Worm (Caenorhabditis elegans) whole organism, L4 larva: ENCODE measurements around the gene C13A10.1.

Experiments used
- F10B5.3 ChIP-seq: sonication (generic microtip); optimal IDR thresholded peaks from 2 replicates; lab custom pipeline; 2016; ENCODE audit warnings: mild to moderate bottlenecking, missing genetic modification characterization, missing compliant biosample characterization
- T26A8.4 ChIP-seq: fragments of 200-800 bp; sonication (Bioruptor generic); IDR thresholded peaks from 2 replicates; pipeline ENCODE4 v1.3.6; 2022; ENCODE audit warnings: missing genetic modification characterization, missing compliant biosample characterization
- Y105C5A.15 ChIP-seq: fragments of 200-800 bp; sonication (Bioruptor generic); IDR thresholded peaks from 2 replicates; pipeline ENCODE4 v1.3.6; 2022; ENCODE audit warnings: missing genetic modification characterization, missing compliant biosample characterization
- Y48G9A.11 ChIP-seq: fragments of 200-800 bp; sonication (Bioruptor generic); IDR thresholded peaks from 2 replicates; pipeline ENCODE4 v1.3.6; 2022; ENCODE audit warnings: missing genetic modification reagents, missing genetic modification characterization, missing compliant biosample characterization
- ZK546.5 ChIP-seq, 2 experiments: sonication (generic microtip); optimal IDR thresholded peaks; 2 replicates each; lab custom pipeline; 2017; ENCODE audit warnings: missing biosample characterization in 2 of 2, missing genetic modification characterization in 2 of 2
- aha-1 ChIP-seq: fragments of 150-350 bp; peaks from one replicate; lab custom pipeline; 2014; ENCODE audit warnings: missing biosample characterization, missing genetic modification characterization
- arid-1 ChIP-seq: fragments of 200-800 bp; sonication (Bioruptor generic); conservative IDR thresholded peaks from 2 replicates; pipeline ENCODE4 v1.3.6; 2022; ENCODE audit warnings: missing genetic modification reagents, missing genetic modification characterization, missing compliant biosample characterization
- attf-4 ChIP-seq: sonication (generic microtip); optimal IDR thresholded peaks from 3 replicates; lab custom pipeline; 2017; ENCODE audit warnings: missing biosample characterization, missing genetic modification characterization
- ceh-28 ChIP-seq: fragments of 150-350 bp; optimal IDR thresholded peaks from 2 replicates; lab custom pipeline; 2014; ENCODE audit warnings: missing biosample characterization, missing genetic modification reagents, missing genetic modification characterization
- ceh-62 ChIP-seq: sonication (generic microtip); optimal IDR thresholded peaks from 2 replicates; lab custom pipeline; 2017; ENCODE audit warnings: missing biosample characterization, missing genetic modification characterization
- ceh-82 ChIP-seq: sonication (generic microtip); optimal IDR thresholded peaks from 2 replicates; lab custom pipeline; 2017; ENCODE audit warnings: missing biosample characterization, missing genetic modification characterization
- ces-1 ChIP-seq: fragments of 150-350 bp; sonication (generic microtip); optimal IDR thresholded peaks from 4 replicates; lab custom pipeline; 2014; ENCODE audit warnings: missing biosample characterization, missing genetic modification reagents, missing genetic modification characterization
- cey-2 ChIP-seq: sonication (generic microtip); optimal IDR thresholded peaks from 3 replicates; lab custom pipeline; 2017; ENCODE audit warnings: missing genetic modification characterization, mild to moderate bottlenecking, missing compliant biosample characterization, antibody characterized with exemption, borderline replicate concordance; ENCODE audit not compliant: insufficient read depth
- daf-8 ChIP-seq: fragments of 200-800 bp; sonication (Bioruptor generic); IDR thresholded peaks from 2 replicates; pipeline ENCODE4 v1.3.6; 2022; ENCODE audit warnings: missing genetic modification characterization, missing compliant biosample characterization
- dmd-6 ChIP-seq: fragments of 200-800 bp; sonication (Bioruptor generic); IDR thresholded peaks from 2 replicates; pipeline ENCODE4 v1.3.6; 2022; ENCODE audit warnings: missing genetic modification reagents, missing genetic modification characterization, missing compliant biosample characterization
- dmd-8 ChIP-seq: fragments of 200-800 bp; sonication (Bioruptor generic); IDR thresholded peaks from 2 replicates; pipeline ENCODE4 v1.3.6; 2022; ENCODE audit warnings: missing genetic modification characterization, missing compliant biosample characterization
- dmd-9 ChIP-seq: fragments of 200-800 bp; sonication (Bioruptor generic); IDR thresholded peaks from 2 replicates; pipeline ENCODE4 v1.3.6; 2022; ENCODE audit warnings: missing genetic modification reagents, missing genetic modification characterization, missing compliant biosample characterization
- fkh-10 ChIP-seq: fragments of 150-350 bp; optimal IDR thresholded peaks from 2 replicates; lab custom pipeline; 2014; ENCODE audit warnings: missing biosample characterization, missing genetic modification reagents, missing genetic modification characterization
- lim-7 ChIP-seq: fragments of 200-800 bp; sonication (Bioruptor generic); IDR thresholded peaks from 2 replicates; pipeline ENCODE4 v1.3.6; 2022; ENCODE audit warnings: missing genetic modification characterization, missing compliant biosample characterization
- lin-13 ChIP-seq: fragments of 150-350 bp; optimal IDR thresholded peaks from 2 replicates; lab custom pipeline; 2014; ENCODE audit warnings: missing biosample characterization, missing genetic modification reagents, missing genetic modification characterization
- lin-15B ChIP-seq: fragments of 150-350 bp; sonication (generic microtip); optimal IDR thresholded peaks from 3 replicates; lab custom pipeline; 2014; ENCODE audit warnings: missing biosample characterization, missing genetic modification characterization
- lsy-2 ChIP-seq, 2 experiments: fragments of 150-350 bp in 1 of 2; sonication (generic microtip) in 1 of 2; optimal IDR thresholded peaks; 2 replicates each; lab custom pipeline; 2014 to 2017; ENCODE audit warnings: missing biosample characterization in 2 of 2, missing genetic modification characterization in 2 of 2
- madf-5 ChIP-seq, 2 experiments: fragments of 200-800 bp; sonication (Bioruptor generic); IDR thresholded peaks; 2 replicates each; pipeline ENCODE4 v1.3.6; 2022; ENCODE audit warnings: missing compliant biosample characterization in 2 of 2, missing genetic modification characterization in 2 of 2
- madf-9 ChIP-seq: fragments of 200-800 bp; sonication (Bioruptor generic); conservative IDR thresholded peaks from 2 replicates; pipeline ENCODE4 v1.3.6; 2022; ENCODE audit warnings: missing genetic modification reagents, missing genetic modification characterization, missing compliant biosample characterization
- mep-1 ChIP-seq: fragments of 150-350 bp; sonication (generic microtip); optimal IDR thresholded peaks from 3 replicates; lab custom pipeline; 2014; ENCODE audit warnings: missing biosample characterization, missing genetic modification characterization
- mes-2 ChIP-seq: sonication (generic microtip); optimal IDR thresholded peaks from 2 replicates; lab custom pipeline; 2016; ENCODE audit warnings: missing genotype, mild to moderate bottlenecking, missing genetic modification characterization, missing compliant biosample characterization; ENCODE audit not compliant: poor library complexity, severe bottlenecking
- mxl-3 ChIP-seq: fragments of 200-800 bp; sonication (Bioruptor generic); optimal IDR thresholded peaks from 2 replicates; lab custom pipeline; 2018; ENCODE audit warnings: mild to moderate bottlenecking, missing genetic modification characterization, missing compliant biosample characterization
- nhr-42 ChIP-seq: fragments of 200-800 bp; sonication (Bioruptor generic); IDR thresholded peaks from 2 replicates; pipeline ENCODE4 v1.3.6; 2022; ENCODE audit warnings: missing genetic modification characterization, missing compliant biosample characterization
- nhr-76 ChIP-seq: fragments of 150-350 bp; optimal IDR thresholded peaks from 2 replicates; lab custom pipeline; 2014; ENCODE audit warnings: missing biosample characterization, missing genetic modification characterization
- php-3 ChIP-seq: fragments of 200-800 bp; sonication (Bioruptor generic); IDR thresholded peaks from 2 replicates; pipeline ENCODE4 v1.3.6; 2022; ENCODE audit warnings: missing genetic modification reagents, missing genetic modification characterization, missing compliant biosample characterization
- sdz-12 ChIP-seq: fragments of 200-800 bp; sonication (Bioruptor generic); optimal IDR thresholded peaks from 2 replicates; lab custom pipeline; 2018; ENCODE audit warnings: mild to moderate bottlenecking, missing genetic modification characterization, missing compliant biosample characterization
- set-16 ChIP-seq: fragments of 200-800 bp; sonication (Bioruptor generic); IDR thresholded peaks from 2 replicates; pipeline ENCODE4 v1.3.6; 2022; ENCODE audit warnings: missing genetic modification reagents, missing genetic modification characterization, missing compliant biosample characterization
- skn-1 ChIP-seq: fragments of 150-350 bp; optimal IDR thresholded peaks from 2 replicates; lab custom pipeline; 2014; ENCODE audit warnings: missing biosample characterization, missing genetic modification characterization
- snpc-1.2 ChIP-seq: fragments of 200-800 bp; sonication (Bioruptor generic); IDR thresholded peaks from 2 replicates; pipeline ENCODE4 v1.3.6; 2022; ENCODE audit warnings: missing genetic modification reagents, missing genetic modification characterization, missing compliant biosample characterization
- spr-3 ChIP-seq: fragments of 200-800 bp; sonication (Bioruptor generic); optimal IDR thresholded peaks from 2 replicates; lab custom pipeline; 2018; ENCODE audit warnings: mild to moderate bottlenecking, missing genetic modification characterization, missing compliant biosample characterization
- tag-97 ChIP-seq: fragments of 200-800 bp; sonication (Bioruptor generic); IDR thresholded peaks from 2 replicates; pipeline ENCODE4 v1.3.6; 2022; ENCODE audit warnings: missing genetic modification characterization, missing compliant biosample characterization
- tra-1 ChIP-seq: fragments of 200-800 bp; sonication (Bioruptor generic); IDR thresholded peaks from 2 replicates; pipeline ENCODE4 v1.3.6; 2022; ENCODE audit warnings: missing genetic modification reagents, missing genetic modification characterization, missing compliant biosample characterization
- unc-39 ChIP-seq: sonication (generic microtip); optimal IDR thresholded peaks from 2 replicates; lab custom pipeline; 2017; ENCODE audit warnings: missing biosample characterization, missing genetic modification characterization
- zfp-3 ChIP-seq: fragments of 200-800 bp; sonication (Bioruptor generic); conservative IDR thresholded peaks from 2 replicates; pipeline ENCODE4 v1.3.6; 2022; ENCODE audit warnings: missing genetic modification reagents, missing genetic modification characterization, missing compliant biosample characterization

Gene C13A10.1

DNA sequence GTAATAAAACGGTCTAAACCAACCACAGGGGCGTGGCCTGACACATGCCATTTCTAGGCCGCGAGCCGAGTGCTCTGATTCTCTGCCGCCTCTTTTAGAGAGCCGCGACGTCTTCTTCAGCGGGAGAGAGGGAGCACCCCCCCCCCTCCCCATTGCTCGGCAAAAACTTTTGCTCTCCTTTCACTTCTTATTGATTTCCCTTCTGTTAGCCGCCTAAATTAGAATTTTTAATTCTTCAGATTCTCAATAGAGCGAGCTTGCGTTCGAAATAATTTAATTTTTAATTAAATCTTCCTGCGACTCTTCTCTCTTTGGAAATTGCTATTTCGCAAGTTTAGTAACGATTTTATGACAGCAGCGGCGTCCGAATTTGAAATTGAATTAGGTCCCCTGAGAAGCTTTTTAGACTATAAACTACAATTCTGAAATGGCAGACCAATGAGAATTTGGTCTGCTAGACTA is 32.2 kb downstream of the C13A10.1 start (continued):
- TF ChIP-seq nhr-42 (GFP tag; lab: Robert Waterston, UW): no peak
- 0 out of 2 replicates have a peak, but pooled peaks have one; percentile 10 for TF ChIP-seq Y48G9A.11 (GFP tag; lab: Robert Waterston, UW)
- no peak for TF ChIP-seq snpc-1.2 (GFP tag; lab: Robert Waterston, UW)
- no peak for TF ChIP-seq madf-9 (GFP tag; lab: Robert Waterston, UW)
- TF ChIP-seq tag-97 (GFP tag; lab: Robert Waterston, UW): no peak
- TF ChIP-seq nhr-76 (tag; lab: Kevin White, UChicago): no peak
- TF ChIP-seq spr-3 (GFP tag; lab: Kevin White, UChicago): no peak
- peak; percentile 77 for TF ChIP-seq ces-1
- TF ChIP-seq F10B5.3 (tag; lab: Kevin White, UChicago): no peak
- TF ChIP-seq mxl-3 (GFP tag; lab: Kevin White, UChicago): no peak
- no peak for TF ChIP-seq T26A8.4 (GFP tag; lab: Robert Waterston, UW)
- TF ChIP-seq, all 104 proteins: peak for 27

DNA sequence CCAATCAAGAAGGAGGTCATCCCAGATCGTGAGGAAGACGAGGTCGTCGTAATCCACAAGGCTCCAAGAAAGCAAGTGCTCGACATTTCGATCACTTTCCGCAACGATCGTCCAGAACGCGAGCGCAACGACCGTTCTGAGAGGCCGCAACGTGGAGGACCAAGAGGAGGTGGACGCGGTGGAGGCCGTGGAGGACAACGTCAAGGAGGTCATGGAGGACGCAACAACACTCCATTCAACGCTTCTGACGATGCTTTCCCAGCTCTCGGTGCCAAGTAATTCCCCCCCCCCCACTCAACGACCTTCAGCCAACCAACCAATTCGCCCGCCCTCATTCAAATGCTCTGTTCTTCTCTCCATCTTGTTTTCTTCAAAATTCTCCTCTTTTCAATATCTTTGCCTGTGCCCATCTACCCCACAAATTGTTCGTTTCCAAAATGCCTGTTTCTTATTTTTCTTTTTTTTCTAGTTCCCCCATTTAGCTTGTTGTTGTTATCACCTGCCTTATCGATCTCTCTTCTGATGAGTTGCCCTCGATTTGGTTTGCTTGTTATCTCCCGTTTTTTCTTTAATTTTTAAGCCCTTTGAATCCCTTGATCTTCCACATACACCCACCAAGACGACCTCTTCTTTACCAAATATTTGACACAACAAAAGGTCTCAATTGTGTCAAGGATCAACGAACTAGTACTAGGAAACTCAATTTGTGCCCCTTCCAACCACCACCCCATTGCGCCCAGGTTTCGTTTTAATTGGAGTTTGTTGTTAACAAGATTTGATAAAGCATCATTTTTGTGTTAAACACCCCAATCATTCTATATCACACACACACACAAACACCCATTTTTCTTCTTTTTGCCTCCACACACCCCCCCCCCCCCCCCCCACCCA is 32.9 kb downstream of the C13A10.1 start:
- TF ChIP-seq mep-1 (tag; lab: Kevin White, UChicago): no peak
- TF ChIP-seq lsy-2 (tag; optimal IDR thresholded peaks at IDR 0.05; lab: Kevin White, UChicago): no peak
- 0 out of 4 replicates have a peak, but pooled peaks of 1 of the 2 experiments have one; percentile 53 for TF ChIP-seq madf-5 (GFP tag; IDR thresholded peaks at IDR 0.05; lab: Robert Waterston, UW)
- no peak for TF ChIP-seq ceh-82 (tag; lab: Kevin White, UChicago)
- TF ChIP-seq mes-2 (tag; lab: Kevin White, UChicago): no peak
- no peak for TF ChIP-seq lin-15B (tag; lab: Kevin White, UChicago)
- TF ChIP-seq sdz-12 (GFP tag; lab: Kevin White, UChicago): no peak
- peak; percentile 55 for TF ChIP-seq set-16 (GFP tag; lab: Robert Waterston, UW)
- peak; percentile 6 for TF ChIP-seq lin-13 (GFP tag; lab: Kevin White, UChicago)
- TF ChIP-seq aha-1 (tag; lab: Kevin White, UChicago): peak; percentile 34
- 0 out of 2 replicates have a peak, but pooled peaks have one; percentile 10 for TF ChIP-seq Y105C5A.15 (GFP tag; lab: Robert Waterston, UW)
- no peak for TF ChIP-seq attf-4 (tag; lab: Kevin White, UChicago)

DNA sequence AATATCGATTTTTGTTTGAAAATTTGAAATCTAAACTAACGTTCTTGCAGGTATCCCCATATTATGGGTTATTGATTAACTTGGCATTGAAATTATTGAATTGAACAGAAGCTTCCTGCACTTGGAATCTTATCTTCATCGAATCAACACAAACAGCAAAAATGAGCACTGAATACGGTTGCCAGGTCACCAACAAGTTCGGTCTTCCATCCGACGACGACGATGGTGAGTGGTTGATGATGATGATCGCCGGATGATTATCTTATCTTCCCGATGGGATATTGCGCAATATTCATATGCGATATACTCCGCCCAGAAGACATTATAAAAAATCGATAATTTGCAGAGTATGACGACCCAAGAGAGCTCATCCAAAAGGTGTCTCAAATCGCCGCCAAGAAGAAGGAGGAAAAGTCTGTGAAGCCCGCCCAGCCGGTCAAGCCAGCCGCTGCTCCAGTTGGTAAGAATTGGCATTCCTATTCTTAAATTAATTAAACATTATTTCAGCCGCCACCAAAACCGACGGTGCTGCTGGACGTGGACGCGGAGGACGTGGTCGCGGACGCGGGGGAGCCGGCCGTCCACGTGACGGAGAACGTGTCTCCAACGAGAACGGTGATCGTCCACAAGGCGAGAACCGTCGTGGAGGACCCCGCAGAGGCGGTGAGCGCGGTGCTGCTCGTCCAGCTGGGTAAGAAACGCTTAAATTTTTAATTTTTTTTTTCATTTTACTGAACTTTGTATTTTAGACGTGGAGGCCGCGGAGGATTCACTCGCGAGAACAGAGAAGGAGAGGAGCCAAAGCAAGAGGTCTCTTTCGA is 34.3 kb downstream of the C13A10.1 start, which contains the start of gene vig-1:
Gene vig-1, plus strand, starts transcription at position 51 of the 821 bp plus-strand sequence.
- TF ChIP-seq zfp-3 (GFP tag; lab: Robert Waterston, UW) (0 out of 2 replicates have a peak, but pooled peaks have one; percentile 24), daf-8 (GFP tag; lab: Robert Waterston, UW) (0 out of 2 replicates have a peak, but pooled peaks have one; percentile 11), unc-39 (tag; lab: Kevin White, UChicago) (no peak), set-16 (GFP tag; lab: Robert Waterston, UW) (peak; percentile 92), spr-3 (GFP tag; lab: Kevin White, UChicago) (no peak), ceh-28 (tag; lab: Kevin White, UChicago) (peak; percentile 49), mes-2 (tag; lab: Kevin White, UChicago) (no peak), madf-5 (GFP tag; IDR thresholded peaks at IDR 0.05; lab: Robert Waterston, UW) (0 out of 4 replicates have a peak, but pooled peaks of 1 of the 2 experiments have one; percentile 5)
- TF ChIP-seq, all 104 proteins: peak for 5

DNA sequence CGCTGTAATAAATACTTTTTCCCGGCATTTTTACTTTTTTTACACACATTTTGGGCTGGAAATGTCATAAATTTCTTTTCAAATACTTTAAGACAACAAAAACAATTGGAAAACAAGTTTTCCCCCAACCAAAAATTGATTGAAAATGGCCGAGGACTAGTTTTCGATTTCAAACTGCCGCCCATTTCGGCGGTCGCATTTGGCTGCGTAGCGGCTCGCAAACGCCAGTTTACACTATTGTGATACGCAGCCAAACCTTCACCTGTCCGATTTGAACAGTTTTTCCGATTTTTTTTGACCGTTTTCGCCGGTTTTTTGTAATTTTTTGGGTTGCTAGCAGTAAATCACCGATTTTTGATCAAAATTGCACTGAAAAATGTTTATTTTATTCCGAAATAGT is 35.0 kb downstream of the C13A10.1 start:
- peak; percentile 83 for TF ChIP-seq dmd-9
- TF ChIP-seq lin-15B (tag; lab: Kevin White, UChicago): peak; percentile 86
- peak; percentile 71 for TF ChIP-seq lim-7 (GFP tag; lab: Robert Waterston, UW)
- peak; percentile 96 for TF ChIP-seq zfp-3 (GFP tag; lab: Robert Waterston, UW)
- TF ChIP-seq fkh-10 (GFP tag; lab: Kevin White, UChicago): peak; percentile 78
- peak; percentile 92 for TF ChIP-seq php-3
- peak; percentile 50; the same call in 1 of the 2 replicates for TF ChIP-seq dmd-8
- TF ChIP-seq ceh-62: no peak
- TF ChIP-seq arid-1: peak; percentile 93
- no peak for TF ChIP-seq cey-2 (tag; lab: Kevin White, UChicago)
- TF ChIP-seq skn-1 (tag; lab: Kevin White, UChicago): no peak
- TF ChIP-seq aha-1 (tag; lab: Kevin White, UChicago): peak; percentile 99
- TF ChIP-seq tra-1 (GFP tag; lab: Robert Waterston, UW): peak; percentile 95
- TF ChIP-seq ZK546.5 (tag; optimal IDR thresholded peaks at IDR 0.05; lab: Kevin White, UChicago): peak; percentile 89 to 98
- TF ChIP-seq dmd-6: peak; percentile 95
- TF ChIP-seq snpc-1.2 (GFP tag; lab: Robert Waterston, UW): peak; percentile 80
- TF ChIP-seq ceh-82 (tag; lab: Kevin White, UChicago): peak; percentile 42
